Fruit fly (Drosophila melanogaster) whole organism, embryonic: ENCODE data around the gene Fpgs1.
A peak's percentile ranks its signal among the peaks of the same experiment; 100 is the strongest.

ENCODE experiments used
- C15 ChIP-seq: fragments of 200-800 bp; sonication (Bioruptor generic); IDR thresholded peaks from 3 replicates; pipeline ENCODE4 v1.3.6; 2022; ENCODE audit warnings: missing biosample characterization, missing genetic modification characterization
- CG10274 ChIP-seq: fragments of 200-800 bp; sonication (Bioruptor generic); optimal IDR thresholded peaks from 3 replicates; lab custom pipeline; 2017; ENCODE audit warnings: missing biosample characterization, mild to moderate bottlenecking, missing genetic modification characterization
- CG10431 ChIP-seq: fragments of 200-800 bp; sonication (Bioruptor generic); optimal IDR thresholded peaks from 3 replicates; lab custom pipeline; 2018; ENCODE audit warnings: missing biosample characterization, mild to moderate bottlenecking, missing genetic modification characterization
- CG10543 ChIP-seq: fragments of 200-800 bp; sonication (Bioruptor generic); optimal IDR thresholded peaks from 3 replicates; lab custom pipeline; 2017; ENCODE audit warnings: missing biosample characterization, mild to moderate bottlenecking, missing genetic modification characterization, moderate library complexity
- CG10979 ChIP-seq: fragments of 200-800 bp; sonication (Bioruptor generic); optimal IDR thresholded peaks from 2 replicates; lab custom pipeline; 2018; ENCODE audit warnings: missing biosample characterization, mild to moderate bottlenecking, missing genetic modification characterization, moderate library complexity
- CG11085 ChIP-seq: fragments of 200-800 bp; sonication (Bioruptor generic); IDR thresholded peaks from 2 replicates; pipeline ENCODE4 v1.3.6; 2022; ENCODE audit warnings: missing biosample characterization, missing genetic modification characterization
- CG11696 ChIP-seq: fragments of 200-800 bp; sonication (Bioruptor generic); IDR thresholded peaks from 2 replicates; pipeline ENCODE4 v1.3.6; 2022; ENCODE audit warnings: missing biosample characterization, missing genetic modification characterization
- CG13123 ChIP-seq: fragments of 200-800 bp; sonication (Bioruptor generic); optimal IDR thresholded peaks from 2 replicates; lab custom pipeline; 2016; ENCODE audit warnings: missing biosample characterization, missing genetic modification characterization
- CG13775 ChIP-seq: fragments of 200-800 bp; sonication (Bioruptor generic); optimal IDR thresholded peaks from 3 replicates; lab custom pipeline; 2017; ENCODE audit warnings: missing biosample characterization, mild to moderate bottlenecking, missing genetic modification characterization
- CG15269 ChIP-seq: fragments of 200-800 bp; sonication (Bioruptor generic); optimal IDR thresholded peaks from 2 replicates; lab custom pipeline; 2018; ENCODE audit warnings: missing biosample characterization, mild to moderate bottlenecking, missing genetic modification characterization, moderate library complexity
- CG16863 ChIP-seq: fragments of 200-800 bp; sonication (Bioruptor generic); optimal IDR thresholded peaks from 3 replicates; lab custom pipeline; 2016; ENCODE audit warnings: missing biosample characterization, missing genetic modification characterization
- CG3163 ChIP-seq: fragments of 200-800 bp; sonication (Bioruptor generic); optimal IDR thresholded peaks from 3 replicates; lab custom pipeline; 2016; ENCODE audit warnings: missing biosample characterization, missing genetic modification characterization
- CG6272 ChIP-seq: fragments of 200-800 bp; sonication (Bioruptor generic); IDR thresholded peaks from 2 replicates; pipeline ENCODE4 v1.3.6; 2022; ENCODE audit warnings: missing biosample characterization, missing genetic modification characterization
- CG7745 ChIP-seq: fragments of 200-800 bp; sonication (Bioruptor generic); optimal IDR thresholded peaks from 2 replicates; lab custom pipeline; 2018; ENCODE audit warnings: missing biosample characterization, mild to moderate bottlenecking, missing genetic modification characterization, moderate library complexity
- CG7987 ChIP-seq: fragments of 200-800 bp; sonication (Bioruptor generic); optimal IDR thresholded peaks from 2 replicates; lab custom pipeline; 2018; ENCODE audit warnings: missing biosample characterization, mild to moderate bottlenecking, missing genetic modification characterization, moderate library complexity
- CG8359 ChIP-seq: fragments of 200-800 bp; sonication (Bioruptor generic); optimal IDR thresholded peaks from 2 replicates; lab custom pipeline; 2017; ENCODE audit warnings: missing biosample characterization, mild to moderate bottlenecking, missing genetic modification characterization, borderline replicate concordance
- D ChIP-seq, 2 experiments: fragments of 200-800 bp in 1 of 2; fragments of >200 bp in 1 of 2; sonication (Bioruptor generic) in 1 of 2; optimal IDR thresholded peaks; 2 replicates in 1 of 2; 3 replicates in 1 of 2; lab custom pipeline; 2017; ENCODE audit warnings: mild to moderate bottlenecking in 1 of 2, missing biosample characterization in 1 of 2, missing genetic modification characterization in 1 of 2, missing genetic modification reagents in 1 of 2
- Dad ChIP-seq: fragments of 200-800 bp; sonication (Bioruptor generic); optimal IDR thresholded peaks from 3 replicates; lab custom pipeline; 2016; ENCODE audit warnings: missing biosample characterization, missing genetic modification characterization
- ERR ChIP-seq: fragments of 200-800 bp; sonication (Bioruptor generic); optimal IDR thresholded peaks from 2 replicates; lab custom pipeline; 2016; ENCODE audit warnings: missing biosample characterization, missing genetic modification characterization
- H2.0 ChIP-seq: fragments of 200-800 bp; sonication (Bioruptor generic); IDR thresholded peaks from 2 replicates; pipeline ENCODE4 v1.3.6; 2022; ENCODE audit warnings: missing biosample characterization, missing genetic modification characterization
- HLH3B ChIP-seq: fragments of 200-800 bp; sonication (Bioruptor generic); IDR thresholded peaks from 2 replicates; pipeline ENCODE4 v1.3.6; 2022; ENCODE audit warnings: missing biosample characterization, missing genetic modification characterization
- Mrtf ChIP-seq: fragments of 200-800 bp; sonication (Bioruptor generic); IDR thresholded peaks from 3 replicates; pipeline ENCODE4 v1.3.6; 2022; ENCODE audit warnings: missing biosample characterization, missing genetic modification characterization
- NC2β ChIP-seq: fragments of 200-800 bp; sonication (Bioruptor generic); optimal IDR thresholded peaks from 2 replicates; lab custom pipeline; 2016; ENCODE audit warnings: missing biosample characterization, missing genetic modification characterization
- NFAT ChIP-seq: fragments of 200-800 bp; sonication (Bioruptor generic); IDR thresholded peaks from 2 replicates; pipeline ENCODE4 v1.3.6; 2022; ENCODE audit warnings: missing biosample characterization, missing genetic modification characterization
- Scr ChIP-seq: fragments of 200-800 bp; sonication (Bioruptor generic); IDR thresholded peaks from 2 replicates; pipeline ENCODE4 v1.3.6; 2022; ENCODE audit warnings: missing biosample characterization, missing genetic modification characterization; ENCODE audit not compliant: partially characterized antibody
- Spps ChIP-seq: fragments of 200-800 bp; sonication (Bioruptor generic); optimal IDR thresholded peaks from 2 replicates; lab custom pipeline; 2018; ENCODE audit warnings: missing biosample characterization, mild to moderate bottlenecking, missing genetic modification characterization
- Vsx1 ChIP-seq: fragments of 200-800 bp; sonication (Bioruptor generic); optimal IDR thresholded peaks from 2 replicates; lab custom pipeline; 2017; ENCODE audit warnings: missing biosample characterization, mild to moderate bottlenecking, missing genetic modification characterization, missing genetic modification reagents
- Xbp1 ChIP-seq: fragments of 200-800 bp; sonication (Bioruptor generic); optimal IDR thresholded peaks from 3 replicates; lab custom pipeline; 2016; ENCODE audit warnings: missing biosample characterization, mild to moderate bottlenecking, missing genetic modification characterization
- ac ChIP-seq: fragments of 200-800 bp; sonication (Bioruptor generic); optimal IDR thresholded peaks from 3 replicates; lab custom pipeline; 2017; ENCODE audit warnings: missing biosample characterization, mild to moderate bottlenecking, missing genetic modification characterization
- bowl ChIP-seq: fragments of 200-800 bp; sonication (Bioruptor generic); IDR thresholded peaks from 2 replicates; pipeline ENCODE4 v1.3.6; 2022; ENCODE audit warnings: missing biosample characterization, missing genetic modification characterization
- bsh ChIP-seq, 2 experiments: fragments of 200-800 bp; sonication (Bioruptor generic); optimal IDR thresholded peaks; 2 replicates each; lab custom pipeline; 2017 to 2018; ENCODE audit warnings: mild to moderate bottlenecking in 2 of 2, missing biosample characterization in 2 of 2, missing genetic modification characterization in 2 of 2, moderate library complexity in 1 of 2
- btn ChIP-seq: fragments of 200-800 bp; sonication (Bioruptor generic); optimal IDR thresholded peaks from 2 replicates; lab custom pipeline; 2016; ENCODE audit warnings: missing biosample characterization, missing genetic modification characterization
- cas ChIP-seq: fragments of 200-800 bp; sonication (Bioruptor generic); IDR thresholded peaks from 2 replicates; pipeline ENCODE4 v1.3.6; 2022; ENCODE audit warnings: missing biosample characterization, missing genetic modification characterization
- caup ChIP-seq: fragments of 200-800 bp; sonication (Bioruptor generic); optimal IDR thresholded peaks from 3 replicates; lab custom pipeline; 2017; ENCODE audit warnings: missing biosample characterization, mild to moderate bottlenecking, missing genetic modification characterization, moderate library complexity; ENCODE audit not compliant: severe bottlenecking
- crc ChIP-seq: fragments of 200-800 bp; sonication (Bioruptor generic); optimal IDR thresholded peaks from 2 replicates; lab custom pipeline; 2016; ENCODE audit warnings: missing biosample characterization, missing genetic modification characterization
- cwo ChIP-seq: fragments of 200-800 bp; sonication (Bioruptor generic); optimal IDR thresholded peaks from 3 replicates; lab custom pipeline; 2017; ENCODE audit warnings: missing biosample characterization, missing genetic modification characterization, mild to moderate bottlenecking, moderate library complexity, missing genetic modification reagents
- dimm ChIP-seq: fragments of 200-800 bp; sonication (Bioruptor generic); IDR thresholded peaks from 2 replicates; pipeline ENCODE4 v1.3.6; 2022; ENCODE audit warnings: missing biosample characterization, missing genetic modification characterization
- dysf ChIP-seq: fragments of 200-800 bp; sonication (Bioruptor generic); IDR thresholded peaks from 3 replicates; pipeline ENCODE4 v1.3.6; 2022; ENCODE audit warnings: missing biosample characterization, missing genetic modification characterization
- emc ChIP-seq: fragments of 200-800 bp; sonication (Bioruptor generic); optimal IDR thresholded peaks from 2 replicates; lab custom pipeline; 2016; ENCODE audit warnings: missing biosample characterization, missing genetic modification characterization
- ems ChIP-seq: fragments of 200-800 bp; sonication (Bioruptor generic); optimal IDR thresholded peaks from 3 replicates; lab custom pipeline; 2016; ENCODE audit warnings: missing biosample characterization, missing genetic modification characterization
- exex ChIP-seq: fragments of 200-800 bp; sonication (Bioruptor generic); optimal IDR thresholded peaks from 4 replicates; lab custom pipeline; 2018; ENCODE audit warnings: missing biosample characterization, mild to moderate bottlenecking, missing genetic modification characterization, moderate library complexity
- jumu ChIP-seq: fragments of 200-800 bp; sonication (Bioruptor generic); optimal IDR thresholded peaks from 3 replicates; lab custom pipeline; 2016; ENCODE audit warnings: missing biosample characterization, missing genetic modification characterization
- lmd ChIP-seq: fragments of 200-800 bp; sonication (Bioruptor generic); IDR thresholded peaks from 2 replicates; pipeline ENCODE4 v1.3.6; 2022; ENCODE audit warnings: missing biosample characterization, missing genetic modification characterization
- lola ChIP-seq, 3 experiments: fragments of >200 bp in 2 of 3; fragments of 200-800 bp in 1 of 3; sonication (Bioruptor generic) in 1 of 3; optimal IDR thresholded peaks; 2 replicates each; lab custom pipeline; 2017 to 2019; ENCODE audit warnings: missing biosample characterization in 3 of 3, missing genetic modification characterization in 3 of 3, mild to moderate bottlenecking in 1 of 3, moderate library complexity in 1 of 3
- nerfin-2 ChIP-seq: fragments of 200-800 bp; sonication (Bioruptor generic); IDR thresholded peaks from 2 replicates; pipeline ENCODE4 v1.3.6; 2022; ENCODE audit warnings: missing biosample characterization, missing genetic modification characterization; ENCODE audit not compliant: partially characterized antibody
- nom ChIP-seq: fragments of 200-800 bp; sonication (Bioruptor generic); optimal IDR thresholded peaks from 2 replicates; lab custom pipeline; 2017; ENCODE audit warnings: missing biosample characterization, missing genetic modification characterization, mild to moderate bottlenecking, moderate library complexity, missing genetic modification reagents
- sob ChIP-seq: fragments of 200-800 bp; sonication (Bioruptor generic); IDR thresholded peaks from 2 replicates; pipeline ENCODE4 v1.3.6; 2022; ENCODE audit warnings: missing biosample characterization, missing genetic modification characterization
- tap ChIP-seq: fragments of 200-800 bp; optimal IDR thresholded peaks from 3 replicates; lab custom pipeline; 2019; ENCODE audit warnings: missing biosample characterization, mild to moderate bottlenecking, missing genetic modification characterization, moderate library complexity
- yki ChIP-seq: fragments of >200 bp; optimal IDR thresholded peaks from 3 replicates; lab custom pipeline; 2018
- zfh2 ChIP-seq: fragments of 200-800 bp; sonication (Bioruptor generic); optimal IDR thresholded peaks from 2 replicates; lab custom pipeline; 2016; ENCODE audit warnings: missing biosample characterization, missing genetic modification characterization

Gene Fpgs1

dm6 chrX:12653574-12653973 is 41.9 kb downstream of the Fpgs1 start, which contains the start of gene CkIalpha (continued):
- TF ChIP-seq D (optimal IDR thresholded peaks at IDR 0.05; lab: Kevin White, UChicago) (no peak), D (GFP tag; optimal IDR thresholded peaks at IDR 0.05; lab: Kevin White, UChicago) (no peak), CG8359 (GFP tag; lab: Kevin White, UChicago) (no peak), dimm (GFP tag; lab: Robert Waterston, UW) (no peak), crc (GFP tag; lab: Kevin White, UChicago) (no peak), zfh2 (GFP tag; lab: Kevin White, UChicago) (peak; percentile 81), CG3163 (peak; percentile 43), C15 (GFP tag; lab: Robert Waterston, UW) (no peak), cwo (no peak), ems (GFP tag; lab: Kevin White, UChicago) (peak; percentile 58), H2.0 (peak; percentile 48), ac (GFP tag; lab: Kevin White, UChicago) (no peak), sob (GFP tag; lab: Robert Waterston, UW) (peak; percentile 83), CG13123 (GFP tag; lab: Kevin White, UChicago) (no peak), NC2β (GFP tag; lab: Kevin White, UChicago) (peak; percentile 39), CG6272 (GFP tag; lab: Robert Waterston, UW) (peak; percentile 75), lola (GFP tag; optimal IDR thresholded peaks at IDR 0.05; lab: Kevin White, UChicago) (no peak), CG11085 (GFP tag; lab: Robert Waterston, UW) (no peak; the same call in 1 of the 2 replicates), Vsx1 (GFP tag; lab: Kevin White, UChicago) (no peak), bsh (GFP tag; optimal IDR thresholded peaks at IDR 0.05; lab: Kevin White, UChicago) (peak in 1 of 2 experiments; percentile 6), CG15269 (tag; lab: Kevin White, UChicago) (no peak), Scr (peak; percentile 96), NFAT (peak; percentile 81; the same call in 1 of the 2 replicates), caup (GFP tag; lab: Kevin White, UChicago) (peak; percentile 56), nerfin-2 (peak; percentile 95), CG10431 (GFP tag; lab: Kevin White, UChicago) (no peak), nom (GFP tag; lab: Kevin White, UChicago) (no peak), yki (no peak), CG13775 (GFP tag; lab: Kevin White, UChicago) (peak; percentile 27), tap (no peak), Dad (GFP tag; lab: Kevin White, UChicago) (peak; percentile 11), emc (GFP tag; lab: Kevin White, UChicago) (peak; percentile 7), lmd (GFP tag; lab: Robert Waterston, UW) (no peak; the same call in 1 of the 2 replicates), CG7987 (GFP tag; lab: Kevin White, UChicago) (peak; percentile 65), Mrtf (GFP tag; lab: Robert Waterston, UW) (no peak), btn (GFP tag; lab: Kevin White, UChicago) (no peak), ERR (GFP tag; lab: Kevin White, UChicago) (peak; percentile 72), CG10274 (GFP tag; lab: Kevin White, UChicago) (no peak), CG10543 (peak; percentile 35), cas (peak; percentile 44; the same call in 1 of the 2 replicates), Spps (tag; lab: Kevin White, UChicago) (peak; percentile 9), HLH3B (GFP tag; lab: Robert Waterston, UW) (no peak), CG10979 (no peak), bowl (GFP tag; lab: Robert Waterston, UW) (0 out of 2 replicates have a peak, but pooled peaks have one; percentile 20), exex (tag; lab: Kevin White, UChicago) (no peak), dysf (GFP tag; lab: Robert Waterston, UW) (peak; percentile 43; the same call in 2 of the 3 replicates), CG11696 (no peak), CG16863 (peak; percentile 59), jumu (GFP tag; lab: Kevin White, UChicago) (peak; percentile 67), Xbp1 (GFP tag; lab: Kevin White, UChicago) (peak; percentile 64), CG7745 (tag; lab: Kevin White, UChicago) (no peak)
